Worm (Caenorhabditis elegans): Measurements from ENCODE around the gene F11A5.13.

- TF ChIP-seq dao-5 (tag; optimal IDR thresholded peaks at IDR 0.05) (no peak), W03F9.2 (tag; optimal IDR thresholded peaks at IDR 0.05) (no peak)
These were observed 24.8 kb downstream of the F11A5.13 start, which contains the start of gene F11A5.17 for ce11 chrV:16201730-16202129.

All from whole organism, L4/young adult.